Fruit fly (Drosophila melanogaster): ENCODE data around the gene CG13891.

dm6 chr3L:400252-400651 lies 33.5 kb downstream of the CG13891 start:
- TF ChIP-seq h (GFP tag; optimal IDR thresholded peaks at IDR 0.05) (no peak), Dif (GFP tag; optimal IDR thresholded peaks at IDR 0.05; ENCODE audit: partially characterized antibody) (no peak), psq (GFP tag; optimal IDR thresholded peaks at IDR 0.05) (no peak), usp (GFP tag; optimal IDR thresholded peaks at IDR 0.05) (no peak), dsf (GFP tag; optimal IDR thresholded peaks at IDR 0.05; ENCODE audit: borderline replicate concordance) (no peak), Dfd (GFP tag; optimal IDR thresholded peaks at IDR 0.05) (no peak), CG32264 (GFP tag; optimal IDR thresholded peaks at IDR 0.05) (no peak)
